Worm (Caenorhabditis elegans): ENCODE data around the gene srw-63.

Gene srw-63

DNA sequence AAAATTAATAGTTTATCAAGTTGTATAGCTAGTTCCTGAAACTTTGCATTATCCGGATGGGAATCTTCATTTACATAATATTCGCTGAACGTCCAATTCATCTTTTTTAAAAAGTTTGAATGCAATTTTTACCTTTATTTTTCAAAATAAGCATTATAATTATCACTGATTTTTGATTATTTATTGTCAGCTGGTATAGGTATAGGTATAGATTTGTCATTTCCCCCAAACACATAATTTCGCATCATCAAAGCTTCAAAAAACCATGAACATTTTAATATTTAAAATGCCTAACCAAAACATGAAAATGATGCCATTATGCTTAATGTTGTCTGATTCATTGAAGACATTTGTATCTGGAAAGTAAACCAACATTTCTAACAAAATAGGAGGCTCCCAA lies at the start of gene srw-63:
Gene srw-63, minus strand, starts transcription at position 101 of the 400 bp plus-strand sequence.
- no peak for TF ChIP-seq ref-1 (GFP tag; conservative IDR thresholded peaks at IDR 0.05)
- TF ChIP-seq T22C8.4 (GFP tag; IDR thresholded peaks at IDR 0.05) = no peak
- no peak for TF ChIP-seq med-1 (GFP tag; optimal IDR thresholded peaks at IDR 0.05; ENCODE audit: insufficient read depth)
- TF ChIP-seq tab-1 (GFP tag; IDR thresholded peaks at IDR 0.05) = no peak
- no peak for TF ChIP-seq ztf-29 (GFP tag; IDR thresholded peaks at IDR 0.05)
- no peak for TF ChIP-seq ztf-23 (GFP tag; IDR thresholded peaks at IDR 0.05)
- TF ChIP-seq cog-1 (tag; optimal IDR thresholded peaks at IDR 0.05) = no peak
- TF ChIP-seq klf-2 (GFP tag; conservative IDR thresholded peaks at IDR 0.05) = no peak
- TF ChIP-seq flt-1 (GFP tag; IDR thresholded peaks at IDR 0.05) = no peak

DNA sequence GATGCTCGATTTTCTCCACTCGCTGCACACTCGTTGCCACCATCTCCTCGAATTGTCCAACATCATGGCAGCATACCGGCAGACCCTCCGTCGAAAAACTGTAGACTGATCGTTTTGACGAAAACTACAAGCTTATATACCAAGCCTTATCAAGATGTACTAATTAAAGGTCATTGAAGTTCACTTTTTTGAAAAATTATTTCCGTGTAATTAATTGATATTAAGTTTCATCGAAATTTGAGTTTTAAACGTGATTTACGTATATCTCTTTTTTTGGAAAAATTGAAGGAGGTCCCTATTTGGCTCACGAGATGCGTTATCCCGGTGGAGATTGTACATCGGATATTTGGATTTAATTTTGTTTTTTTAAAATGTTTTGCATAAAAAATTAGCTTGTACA lies 44.9 kb upstream of the srw-63 start, which contains the start of gene Y37A1B.4:
Gene Y37A1B.4, minus strand, starts transcription at position 101 of the 400 bp plus-strand sequence.
- no peak for TF ChIP-seq tab-1 (GFP tag; IDR thresholded peaks at IDR 0.05)
- no peak for TF ChIP-seq ztf-29 (GFP tag; IDR thresholded peaks at IDR 0.05)
- TF ChIP-seq cog-1 (tag; optimal IDR thresholded peaks at IDR 0.05) = no peak
- TF ChIP-seq med-1 (GFP tag; optimal IDR thresholded peaks at IDR 0.05; ENCODE audit: insufficient read depth) = no peak
- no peak for TF ChIP-seq flt-1 (GFP tag; IDR thresholded peaks at IDR 0.05)
- TF ChIP-seq ref-1 (GFP tag; conservative IDR thresholded peaks at IDR 0.05) = no peak
- no peak for TF ChIP-seq klf-2 (GFP tag; conservative IDR thresholded peaks at IDR 0.05)
- TF ChIP-seq ztf-23 (GFP tag; IDR thresholded peaks at IDR 0.05) = no peak
- no peak for TF ChIP-seq T22C8.4 (GFP tag; IDR thresholded peaks at IDR 0.05)

DNA sequence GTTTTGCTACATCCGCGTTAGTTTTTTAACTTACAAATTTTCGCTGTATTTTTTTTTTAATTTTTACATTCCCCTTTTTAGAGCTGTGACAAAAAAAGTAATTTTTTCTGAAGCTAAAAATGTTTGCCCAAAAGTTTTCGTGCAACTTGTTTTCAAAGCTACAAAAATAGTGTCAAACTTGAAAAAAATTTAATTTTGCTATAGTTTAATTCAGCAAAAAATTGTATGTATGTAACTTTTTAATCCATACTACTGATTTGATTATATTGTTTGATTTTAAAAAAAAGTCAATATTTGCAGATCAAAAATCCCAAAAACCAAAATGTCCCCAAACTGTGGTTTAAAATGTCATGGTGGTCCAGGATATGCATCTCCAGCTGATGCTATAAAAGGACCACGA lies 35.2 kb upstream of the srw-63 start, which contains the start of gene semo-1:
Gene semo-1, plus strand, starts transcription at position 301 of the 400 bp plus-strand sequence.
- TF ChIP-seq cog-1 (tag; optimal IDR thresholded peaks at IDR 0.05) (no peak), klf-2 (GFP tag; conservative IDR thresholded peaks at IDR 0.05) (no peak), ztf-23 (GFP tag; IDR thresholded peaks at IDR 0.05) (no peak), flt-1 (GFP tag; IDR thresholded peaks at IDR 0.05) (no peak), ref-1 (GFP tag; conservative IDR thresholded peaks at IDR 0.05) (no peak), ztf-29 (GFP tag; IDR thresholded peaks at IDR 0.05) (no peak), med-1 (GFP tag; optimal IDR thresholded peaks at IDR 0.05; ENCODE audit: insufficient read depth) (no peak), tab-1 (GFP tag; IDR thresholded peaks at IDR 0.05) (no peak), T22C8.4 (GFP tag; IDR thresholded peaks at IDR 0.05) (no peak)

DNA sequence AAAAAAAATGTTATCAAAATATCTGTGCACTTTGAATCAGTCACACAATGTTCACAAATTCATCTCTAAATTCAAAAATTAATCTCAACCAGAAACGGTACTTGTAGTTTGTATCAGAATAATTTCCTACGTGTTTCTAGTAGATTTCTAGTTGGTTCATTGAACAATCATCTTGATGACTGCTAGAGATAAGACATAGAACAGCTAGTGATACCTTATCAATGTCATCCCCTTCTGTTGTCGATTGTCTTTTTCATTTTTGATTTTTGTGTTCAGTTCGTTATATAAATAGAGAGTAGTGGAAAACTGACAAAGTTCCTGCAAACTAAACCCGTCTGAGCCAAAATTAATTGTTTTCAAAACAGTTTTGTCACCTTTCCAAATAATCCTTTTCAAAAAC lies 34.7 kb upstream of the srw-63 start:
- TF ChIP-seq T22C8.4 (GFP tag; IDR thresholded peaks at IDR 0.05) (no peak), med-1 (GFP tag; optimal IDR thresholded peaks at IDR 0.05; ENCODE audit: insufficient read depth) (no peak), ztf-29 (GFP tag; IDR thresholded peaks at IDR 0.05) (no peak), tab-1 (GFP tag; IDR thresholded peaks at IDR 0.05) (no peak), ref-1 (GFP tag; conservative IDR thresholded peaks at IDR 0.05) (no peak)

DNA sequence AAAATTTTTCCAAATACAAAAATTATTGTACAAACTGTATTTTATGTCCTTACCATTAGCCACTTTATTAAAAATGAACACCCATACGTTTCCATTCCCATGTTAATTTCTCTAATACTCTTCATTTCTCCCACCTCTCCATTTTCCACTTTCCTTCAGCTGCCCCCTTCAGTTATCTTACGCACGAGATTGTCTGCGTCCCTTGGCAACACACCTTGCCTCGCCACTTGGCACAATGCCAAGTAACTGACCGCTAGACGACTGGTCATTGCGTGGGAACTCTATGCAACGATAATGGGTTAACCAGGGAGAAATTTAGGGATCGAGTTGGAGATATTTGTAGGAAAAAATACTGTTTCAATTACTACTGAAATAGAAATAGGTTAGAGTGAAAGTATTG lies 31.0 kb upstream of the srw-63 start:
- no peak for TF ChIP-seq med-1 (GFP tag; optimal IDR thresholded peaks at IDR 0.05; ENCODE audit: insufficient read depth)
- TF ChIP-seq cog-1 (tag; optimal IDR thresholded peaks at IDR 0.05) = no peak
- no peak for TF ChIP-seq T22C8.4 (GFP tag; IDR thresholded peaks at IDR 0.05)
- TF ChIP-seq ztf-29 (GFP tag; IDR thresholded peaks at IDR 0.05) = no peak
- TF ChIP-seq flt-1 (GFP tag; IDR thresholded peaks at IDR 0.05) = 0 out of 2 replicates have a peak, but pooled peaks have one; percentile 46

DNA sequence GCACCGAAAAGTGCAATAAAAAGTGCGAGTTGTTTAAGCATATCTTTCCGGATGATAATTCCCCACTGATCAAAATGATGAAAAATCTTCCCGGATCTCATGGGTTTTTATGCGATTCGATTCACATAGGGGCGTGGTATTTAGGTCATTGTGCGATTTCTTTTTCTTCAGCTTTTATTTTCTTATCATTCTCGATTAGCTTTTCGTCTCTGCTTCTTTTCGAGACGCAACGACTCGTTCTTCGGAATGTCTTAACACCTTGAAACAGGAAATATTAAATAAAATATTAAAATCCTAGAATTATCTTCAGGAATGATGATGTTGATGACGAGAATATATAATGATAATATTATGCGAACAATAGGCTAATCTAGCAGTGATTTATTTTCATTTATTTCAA lies 27.9 kb upstream of the srw-63 start, which contains the start of gene Y37A1B.7:
Gene Y37A1B.7, minus strand, starts transcription at position 101 of the 400 bp plus-strand sequence.
- TF ChIP-seq ztf-29 (GFP tag; IDR thresholded peaks at IDR 0.05) (no peak), ztf-23 (GFP tag; IDR thresholded peaks at IDR 0.05) (no peak), flt-1 (GFP tag; IDR thresholded peaks at IDR 0.05) (no peak), T22C8.4 (GFP tag; IDR thresholded peaks at IDR 0.05) (no peak), cog-1 (tag; optimal IDR thresholded peaks at IDR 0.05) (no peak), tab-1 (GFP tag; IDR thresholded peaks at IDR 0.05) (no peak), med-1 (GFP tag; optimal IDR thresholded peaks at IDR 0.05; ENCODE audit: insufficient read depth) (no peak), ref-1 (GFP tag; conservative IDR thresholded peaks at IDR 0.05) (no peak), klf-2 (GFP tag; conservative IDR thresholded peaks at IDR 0.05) (no peak)

DNA sequence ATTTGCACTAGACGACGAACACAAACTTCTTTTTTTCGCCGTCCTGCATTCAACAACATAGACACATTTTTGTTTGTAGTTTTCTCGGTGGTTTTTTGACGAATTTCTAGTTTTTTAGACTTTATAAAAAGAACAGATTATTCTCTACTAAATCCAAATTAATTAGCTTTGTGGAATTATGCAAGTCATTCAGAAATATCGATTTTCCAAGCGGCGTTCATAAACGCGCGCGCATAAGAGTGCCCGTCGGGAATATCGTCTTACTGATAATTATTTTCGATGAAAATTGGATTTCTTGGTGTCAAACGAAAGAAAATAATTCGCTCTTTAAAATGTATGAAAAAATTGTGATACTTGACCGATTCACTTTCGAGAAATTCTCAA lies 18.8 kb upstream of the srw-63 start:
- TF ChIP-seq ztf-23 (GFP tag; IDR thresholded peaks at IDR 0.05) = no peak
- no peak for TF ChIP-seq tab-1 (GFP tag; IDR thresholded peaks at IDR 0.05)
- no peak for TF ChIP-seq ref-1 (GFP tag; conservative IDR thresholded peaks at IDR 0.05)
- TF ChIP-seq med-1 (GFP tag; optimal IDR thresholded peaks at IDR 0.05; ENCODE audit: insufficient read depth) = no peak
- peak; percentile 71; the same call in 1 of the 2 replicates for TF ChIP-seq T22C8.4 (GFP tag; IDR thresholded peaks at IDR 0.05)

DNA sequence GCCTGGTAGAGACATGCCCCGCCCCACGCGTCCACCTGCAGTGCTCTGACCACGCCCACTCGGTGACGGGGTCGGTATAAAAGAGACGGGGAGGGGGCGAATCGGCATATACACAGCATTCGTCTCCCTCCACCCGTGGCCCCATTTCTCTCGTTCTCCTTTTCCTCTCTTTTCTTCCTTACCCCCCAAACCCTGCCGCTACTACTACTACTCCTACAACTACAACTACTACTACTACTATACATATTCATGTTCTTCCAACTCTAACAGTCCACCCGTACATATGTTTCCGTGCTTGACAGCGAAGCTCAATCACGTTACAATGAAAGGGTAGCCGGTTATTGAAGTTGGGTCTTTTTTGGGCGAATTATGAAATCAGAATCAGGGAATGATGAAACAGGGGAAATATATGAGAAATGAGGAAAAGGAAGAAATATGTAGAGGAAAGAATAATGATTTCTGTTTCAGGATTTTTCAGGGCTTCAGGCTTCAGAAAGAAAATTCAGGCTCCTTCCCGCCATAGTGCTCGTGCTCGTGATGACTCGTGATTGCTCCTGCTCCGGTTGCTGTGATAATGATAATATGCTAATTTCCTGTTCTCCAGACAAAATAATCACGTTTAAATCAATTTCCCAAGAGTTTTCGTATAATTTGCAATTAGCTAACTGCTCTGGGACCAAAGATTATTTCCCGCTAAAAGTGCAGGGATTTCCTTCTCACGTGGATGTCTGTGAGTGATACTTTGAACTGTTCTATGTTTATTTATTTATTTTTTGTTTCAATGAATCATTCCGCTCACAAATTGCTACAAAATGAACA lies 18.2 kb upstream of the srw-63 start:
- peak; percentile 91 for TF ChIP-seq klf-2 (GFP tag; conservative IDR thresholded peaks at IDR 0.05)
- TF ChIP-seq tab-1 (GFP tag; IDR thresholded peaks at IDR 0.05) = peak; percentile 92
- peak; percentile 99 for TF ChIP-seq cog-1 (tag; optimal IDR thresholded peaks at IDR 0.05)
- peak; percentile 99 for TF ChIP-seq flt-1 (GFP tag; IDR thresholded peaks at IDR 0.05)
- TF ChIP-seq med-1 (GFP tag; optimal IDR thresholded peaks at IDR 0.05; ENCODE audit: insufficient read depth) = peak; percentile 75
- peak; percentile 93 for TF ChIP-seq ztf-29 (GFP tag; IDR thresholded peaks at IDR 0.05)
- peak; percentile 85 for TF ChIP-seq ref-1 (GFP tag; conservative IDR thresholded peaks at IDR 0.05)
- TF ChIP-seq ztf-23 (GFP tag; IDR thresholded peaks at IDR 0.05) = peak; percentile 94
- TF ChIP-seq T22C8.4 (GFP tag; IDR thresholded peaks at IDR 0.05) = peak; percentile 88

DNA sequence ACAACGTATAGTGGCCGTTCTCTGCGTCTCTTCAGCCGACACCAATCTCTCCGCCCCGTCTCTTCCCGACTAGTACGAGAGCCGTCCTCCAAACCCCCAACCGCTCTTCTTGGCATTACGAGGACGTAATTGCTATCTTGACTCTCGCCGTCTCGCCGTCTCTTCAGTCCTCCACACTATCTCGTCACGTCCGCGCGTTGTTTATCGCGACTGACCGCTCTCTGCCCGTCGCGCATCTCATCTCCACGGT lies 17.7 kb upstream of the srw-63 start:
- TF ChIP-seq ztf-29 (GFP tag; IDR thresholded peaks at IDR 0.05) (no peak), ref-1 (GFP tag; conservative IDR thresholded peaks at IDR 0.05) (no peak), med-1 (GFP tag; optimal IDR thresholded peaks at IDR 0.05; ENCODE audit: insufficient read depth) (no peak), flt-1 (GFP tag; IDR thresholded peaks at IDR 0.05) (no peak), cog-1 (tag; optimal IDR thresholded peaks at IDR 0.05) (no peak), ztf-23 (GFP tag; IDR thresholded peaks at IDR 0.05) (no peak), klf-2 (GFP tag; conservative IDR thresholded peaks at IDR 0.05) (no peak), T22C8.4 (GFP tag; IDR thresholded peaks at IDR 0.05) (no peak), tab-1 (GFP tag; IDR thresholded peaks at IDR 0.05) (no peak)

Data from whole organism, midembryonic.